Worm (Caenorhabditis elegans) whole organism, mixed stage, embryonic: ENCODE data around the gene W01H2.2.
A peak's percentile ranks its signal among the peaks of the same experiment; 100 is the strongest.

Experiments used
- M03D4.4 ChIP-seq: sonication (generic microtip); optimal IDR thresholded peaks from 2 replicates; lab custom pipeline; 2017; ENCODE audit warnings: mild to moderate bottlenecking, missing genetic modification characterization, missing compliant biosample characterization
- bed-3 ChIP-seq: fragments of 200-800 bp; sonication (Bioruptor generic); optimal IDR thresholded peaks from 3 replicates; lab custom pipeline; 2018; ENCODE audit warnings: mild to moderate bottlenecking, missing genetic modification characterization, moderate library complexity, missing compliant biosample characterization
- blmp-1 ChIP-seq: fragments of 150-350 bp; optimal IDR thresholded peaks from 2 replicates; lab custom pipeline; 2014; ENCODE audit warnings: missing biosample characterization, missing genetic modification characterization
- ceh-39 ChIP-seq: fragments of 150-350 bp; optimal IDR thresholded peaks from 2 replicates; lab custom pipeline; 2014; ENCODE audit warnings: missing biosample characterization, missing genetic modification characterization
- ceh-43 ChIP-seq: fragments of 200-800 bp; sonication (Bioruptor generic); optimal IDR thresholded peaks from 2 replicates; lab custom pipeline; 2018; ENCODE audit warnings: mild to moderate bottlenecking, missing genetic modification characterization, moderate library complexity, missing compliant biosample characterization
- ceh-83 ChIP-seq: fragments of 200-800 bp; sonication (Bioruptor generic); optimal IDR thresholded peaks from 2 replicates; lab custom pipeline; 2018; ENCODE audit warnings: mild to moderate bottlenecking, missing genetic modification characterization, missing compliant biosample characterization
- ces-1 ChIP-seq: fragments of 150-350 bp; optimal IDR thresholded peaks from 2 replicates; lab custom pipeline; 2014; ENCODE audit warnings: missing biosample characterization, missing genetic modification reagents, missing genetic modification characterization
- cnd-1 ChIP-seq: fragments of 200-800 bp; sonication (Bioruptor generic); optimal IDR thresholded peaks from 2 replicates; lab custom pipeline; 2018; ENCODE audit warnings: mild to moderate bottlenecking, missing genetic modification characterization, missing compliant biosample characterization
- drap-1 ChIP-seq: fragments of 200-800 bp; sonication (Bioruptor generic); optimal IDR thresholded peaks from 3 replicates; lab custom pipeline; 2018; ENCODE audit warnings: mild to moderate bottlenecking, missing genetic modification characterization, missing compliant biosample characterization
- elt-1 ChIP-seq: sonication (generic microtip); optimal IDR thresholded peaks from 2 replicates; lab custom pipeline; 2017; ENCODE audit warnings: missing genetic modification characterization, mild to moderate bottlenecking, missing compliant biosample characterization, antibody characterized with exemption, moderate library complexity, borderline replicate concordance; ENCODE audit not compliant: insufficient read depth
- elt-3 ChIP-seq: fragments of 150-350 bp; optimal IDR thresholded peaks from 2 replicates; lab custom pipeline; 2014; ENCODE audit warnings: missing biosample characterization, missing genetic modification characterization
- flh-1 ChIP-seq: fragments of 200-800 bp; sonication (Bioruptor generic); optimal IDR thresholded peaks from 2 replicates; lab custom pipeline; 2018; ENCODE audit warnings: mild to moderate bottlenecking, missing genetic modification characterization, moderate library complexity, missing compliant biosample characterization
- ham-2 ChIP-seq: fragments of 200-800 bp; sonication (Bioruptor generic); optimal IDR thresholded peaks from 2 replicates; lab custom pipeline; 2018; ENCODE audit warnings: mild to moderate bottlenecking, missing genetic modification characterization, missing compliant biosample characterization
- hlh-1 ChIP-seq: fragments of 150-350 bp; optimal IDR thresholded peaks from 2 replicates; lab custom pipeline; 2014; ENCODE audit warnings: missing biosample characterization, missing genetic modification reagents, missing genetic modification characterization
- lin-13 ChIP-seq: fragments of 150-350 bp; optimal IDR thresholded peaks from 2 replicates; lab custom pipeline; 2014; ENCODE audit warnings: missing biosample characterization, missing genetic modification characterization
- lin-32 ChIP-seq: fragments of 200-800 bp; sonication (Bioruptor generic); optimal IDR thresholded peaks from 2 replicates; lab custom pipeline; 2018; ENCODE audit warnings: mild to moderate bottlenecking, missing genetic modification characterization, missing compliant biosample characterization
- lsy-2 ChIP-seq: fragments of 150-350 bp; optimal IDR thresholded peaks from 2 replicates; lab custom pipeline; 2014; ENCODE audit warnings: missing biosample characterization, missing genetic modification characterization
- mab-5 ChIP-seq: fragments of 150-350 bp; optimal IDR thresholded peaks from 2 replicates; lab custom pipeline; 2014; ENCODE audit warnings: missing biosample characterization, missing genetic modification characterization
- mep-1 ChIP-seq: fragments of 150-350 bp; optimal IDR thresholded peaks from 2 replicates; lab custom pipeline; 2017; ENCODE audit warnings: missing biosample characterization, missing genetic modification reagents, missing genetic modification characterization, inconsistent platforms
- mls-2 ChIP-seq: sonication (generic microtip); optimal IDR thresholded peaks from 2 replicates; lab custom pipeline; 2016; ENCODE audit warnings: mild to moderate bottlenecking, missing genetic modification characterization, moderate library complexity, missing compliant biosample characterization
- nhr-12 ChIP-seq: fragments of 150-350 bp; optimal IDR thresholded peaks from 2 replicates; lab custom pipeline; 2014; ENCODE audit warnings: missing biosample characterization, missing genetic modification characterization
- nhr-2 ChIP-seq: fragments of 150-350 bp; optimal IDR thresholded peaks from 2 replicates; lab custom pipeline; 2014; ENCODE audit warnings: missing biosample characterization, missing genetic modification characterization
- nhr-237 ChIP-seq: fragments of 150-350 bp; optimal IDR thresholded peaks from 2 replicates; lab custom pipeline; 2014; ENCODE audit warnings: missing biosample characterization, missing genetic modification characterization
- nhr-28 ChIP-seq: fragments of 150-350 bp; optimal IDR thresholded peaks from 2 replicates; lab custom pipeline; 2014; ENCODE audit warnings: missing biosample characterization, missing genetic modification characterization
- nhr-76 ChIP-seq: sonication (generic microtip); optimal IDR thresholded peaks from 2 replicates; lab custom pipeline; 2017; ENCODE audit warnings: missing biosample characterization, missing genetic modification characterization
- pha-4 ChIP-seq: fragments of 150-350 bp; optimal IDR thresholded peaks from 2 replicates; lab custom pipeline; 2018; ENCODE audit warnings: missing biosample characterization, missing genetic modification reagents, missing genetic modification characterization
- sem-2 ChIP-seq: fragments of 200-800 bp; sonication (Bioruptor generic); optimal IDR thresholded peaks from 2 replicates; lab custom pipeline; 2018; ENCODE audit warnings: mild to moderate bottlenecking, missing genetic modification characterization, missing compliant biosample characterization
- snpc-4 ChIP-seq: fragments of 150-350 bp; optimal IDR thresholded peaks from 2 replicates; lab custom pipeline; 2014; ENCODE audit warnings: missing biosample characterization, missing genetic modification characterization
- sptf-1 ChIP-seq: sonication (generic microtip); optimal IDR thresholded peaks from 2 replicates; lab custom pipeline; 2017; ENCODE audit warnings: mild to moderate bottlenecking, missing genetic modification characterization, moderate library complexity, missing compliant biosample characterization
- tbx-8 ChIP-seq: fragments of 200-800 bp; sonication (Bioruptor generic); optimal IDR thresholded peaks from 2 replicates; lab custom pipeline; 2018; ENCODE audit warnings: mild to moderate bottlenecking, missing genetic modification characterization, moderate library complexity, missing compliant biosample characterization
- unc-120 ChIP-seq: sonication (generic microtip); optimal IDR thresholded peaks from 2 replicates; lab custom pipeline; 2017; ENCODE audit warnings: missing genetic modification characterization, missing compliant biosample characterization; ENCODE audit not compliant: poor library complexity, severe bottlenecking
- unc-39 ChIP-seq: fragments of 150-350 bp; optimal IDR thresholded peaks from 2 replicates; lab custom pipeline; 2014; ENCODE audit warnings: missing biosample characterization, missing genetic modification characterization
- unc-62 ChIP-seq: fragments of 150-350 bp; optimal IDR thresholded peaks from 2 replicates; lab custom pipeline; 2014; ENCODE audit warnings: missing biosample characterization, missing genetic modification reagents, missing genetic modification characterization
- zip-8 ChIP-seq: fragments of 150-350 bp; optimal IDR thresholded peaks from 2 replicates; lab custom pipeline; 2014; ENCODE audit warnings: missing biosample characterization, missing genetic modification characterization
- ztf-11 ChIP-seq: fragments of 150-350 bp; optimal IDR thresholded peaks from 2 replicates; lab custom pipeline; 2014; ENCODE audit warnings: missing biosample characterization, missing genetic modification characterization

Gene W01H2.2

DNA sequence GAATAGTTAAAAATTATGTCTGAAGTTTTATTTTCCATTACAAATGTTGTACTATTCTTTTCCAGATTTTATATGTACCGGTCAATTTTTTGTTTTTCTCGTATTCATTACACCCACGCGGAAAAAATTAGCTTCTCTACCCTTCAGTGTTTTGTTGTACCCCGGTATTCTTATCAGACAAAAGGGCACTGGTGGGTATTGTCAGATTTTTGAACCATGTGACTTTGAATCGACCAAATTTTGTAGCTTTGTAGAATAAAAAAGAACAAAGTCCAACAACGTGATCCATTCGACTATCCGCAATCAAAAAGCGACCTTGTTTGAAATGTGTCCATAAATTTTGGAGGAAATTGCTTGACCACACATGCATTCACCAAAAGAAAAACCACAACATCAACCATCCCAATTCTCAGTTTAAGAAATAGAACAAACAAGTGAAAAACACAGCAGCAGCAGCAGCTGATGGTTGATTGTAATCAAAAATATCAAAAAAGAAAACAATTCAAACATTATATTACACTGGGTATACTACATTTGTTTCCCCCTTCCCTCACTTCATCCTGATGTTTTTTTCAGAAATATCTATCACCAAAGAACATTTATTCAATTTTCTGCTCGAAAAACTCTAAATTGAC, 26.3 kb upstream of the W01H2.2 start:
- TF ChIP-seq sem-2 (GFP tag; lab: Kevin White, UChicago) (no peak), unc-120 (no peak)

DNA sequence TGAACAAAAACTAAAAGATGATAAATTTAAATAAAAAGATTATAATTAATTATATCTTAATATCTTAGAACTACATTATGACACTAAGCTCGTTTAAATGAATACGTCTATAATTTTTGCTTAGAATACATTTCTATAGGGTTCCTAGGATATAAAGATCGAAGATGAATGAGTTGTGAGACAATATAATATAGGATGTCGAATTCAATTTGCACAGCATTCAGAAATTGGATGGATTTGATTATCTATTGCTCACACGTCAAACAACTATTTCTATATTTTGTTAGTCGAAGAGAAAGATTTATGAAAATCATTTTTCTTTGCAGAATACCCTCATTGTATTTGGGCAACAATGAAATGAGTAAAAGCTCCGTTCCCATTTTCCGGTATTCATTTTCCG, 20.7 kb upstream of the W01H2.2 start:
- TF ChIP-seq unc-39 (no peak), ces-1 (GFP tag; lab: Kevin White, UChicago) (peak; percentile 80), zip-8 (no peak), nhr-237 (tag; lab: Kevin White, UChicago) (no peak), flh-1 (no peak)

DNA sequence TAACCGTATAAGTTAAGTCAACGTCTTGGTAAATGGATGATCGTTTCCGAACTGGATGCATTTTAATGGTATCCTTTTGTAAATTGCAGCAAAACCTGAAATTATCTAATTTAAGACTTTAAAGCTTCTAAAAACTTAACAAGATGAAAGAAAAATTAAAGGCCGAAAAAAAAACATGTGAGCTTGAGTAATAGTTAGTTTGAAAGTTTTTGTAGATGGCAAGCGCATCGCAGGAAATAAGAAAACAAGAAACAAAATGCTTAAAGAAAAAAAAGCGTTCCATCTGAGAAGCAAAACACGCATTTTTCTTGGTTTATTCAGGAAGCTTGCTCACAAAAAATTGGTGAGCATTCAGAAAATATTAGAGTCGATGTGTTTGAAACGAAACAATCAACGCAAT, 17.5 kb upstream of the W01H2.2 start, which contains the start of gene rab-37:
rab-37 (minus strand) TSS at position 101 of the 400 bp plus-strand sequence.
- TF ChIP-seq unc-120, result no peak
- TF ChIP-seq ceh-43 (GFP tag; lab: Kevin White, UChicago), result no peak
- TF ChIP-seq unc-62 (GFP tag; lab: Kevin White, UChicago), result no peak
- no peak for TF ChIP-seq lin-13 (tag; lab: Kevin White, UChicago)
- TF ChIP-seq hlh-1 (tag; lab: Kevin White, UChicago), result no peak
- TF ChIP-seq tbx-8 (GFP tag; lab: Kevin White, UChicago), result no peak
- no peak for TF ChIP-seq nhr-237 (tag; lab: Kevin White, UChicago)
- TF ChIP-seq nhr-28 (tag; lab: Kevin White, UChicago), result no peak
- no peak for TF ChIP-seq ces-1 (GFP tag; lab: Kevin White, UChicago)
- no peak for TF ChIP-seq mls-2 (tag; lab: Kevin White, UChicago)
- TF ChIP-seq unc-39, result no peak
- no peak for TF ChIP-seq nhr-12 (tag; lab: Kevin White, UChicago)
- TF ChIP-seq ham-2 (GFP tag; lab: Kevin White, UChicago), result no peak
- no peak for TF ChIP-seq blmp-1
- no peak for TF ChIP-seq elt-1 (tag; lab: Kevin White, UChicago)
- TF ChIP-seq sptf-1 (tag; lab: Kevin White, UChicago), result no peak
- no peak for TF ChIP-seq bed-3
- TF ChIP-seq mab-5 (tag; lab: Kevin White, UChicago), result no peak
- TF ChIP-seq lin-32, result no peak

DNA sequence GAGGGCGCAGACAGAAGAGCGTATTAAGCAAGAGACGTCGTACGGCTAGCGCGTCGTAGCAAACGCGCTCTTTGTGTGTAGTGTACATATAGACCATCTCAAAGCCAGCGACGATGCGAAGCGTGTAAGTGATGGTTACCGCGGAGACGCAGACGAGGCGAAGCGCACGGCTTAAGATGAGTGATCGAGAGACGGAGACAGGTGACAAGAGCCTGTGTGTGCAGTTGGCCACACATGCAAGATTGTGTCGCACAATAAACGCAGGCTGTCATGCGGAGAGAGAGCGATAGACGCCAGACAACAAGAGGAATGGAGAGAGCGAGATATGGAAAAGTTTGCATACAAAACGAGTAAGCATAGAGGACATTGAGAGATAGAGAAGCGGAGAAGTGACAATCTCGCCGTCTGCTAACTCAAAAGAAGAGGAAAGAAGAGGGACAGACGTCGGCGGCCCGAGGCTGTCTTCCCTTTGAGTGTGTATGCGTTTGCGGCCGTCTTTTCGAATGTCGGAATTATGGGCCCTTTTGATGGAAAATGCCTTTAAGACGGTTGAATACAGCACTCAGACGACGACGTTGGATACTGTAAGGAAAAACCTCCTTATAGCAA, 4.6 kb upstream of the W01H2.2 start:
- TF ChIP-seq mab-5 (tag; lab: Kevin White, UChicago), result no peak
- TF ChIP-seq flh-1, result no peak
- TF ChIP-seq nhr-12 (tag; lab: Kevin White, UChicago), result no peak
- no peak for TF ChIP-seq ceh-83
- no peak for TF ChIP-seq ceh-43 (GFP tag; lab: Kevin White, UChicago)
- no peak for TF ChIP-seq elt-3 (tag; lab: Kevin White, UChicago)
- TF ChIP-seq lsy-2 (tag; lab: Kevin White, UChicago), result no peak
- peak; percentile 61 for TF ChIP-seq unc-120
- no peak for TF ChIP-seq tbx-8 (GFP tag; lab: Kevin White, UChicago)
- no peak for TF ChIP-seq lin-32
- no peak for TF ChIP-seq drap-1
- TF ChIP-seq elt-1 (tag; lab: Kevin White, UChicago), result no peak
- no peak for TF ChIP-seq blmp-1
- no peak for TF ChIP-seq ztf-11 (tag; lab: Kevin White, UChicago)
- TF ChIP-seq lin-13 (tag; lab: Kevin White, UChicago), result peak; percentile 54
- no peak for TF ChIP-seq mep-1
- peak; percentile 12 for TF ChIP-seq ceh-39
- TF ChIP-seq M03D4.4, result no peak
- TF ChIP-seq sptf-1 (tag; lab: Kevin White, UChicago), result no peak
- TF ChIP-seq ces-1 (GFP tag; lab: Kevin White, UChicago), result peak; percentile 72
- peak; percentile 100 for TF ChIP-seq ham-2 (GFP tag; lab: Kevin White, UChicago)
- no peak for TF ChIP-seq nhr-237 (tag; lab: Kevin White, UChicago)
- peak; percentile 26 for TF ChIP-seq cnd-1 (tag; lab: Kevin White, UChicago)
- no peak for TF ChIP-seq bed-3
- TF ChIP-seq pha-4 (tag; lab: Kevin White, UChicago), result peak; percentile 55
- TF ChIP-seq nhr-76 (tag; lab: Kevin White, UChicago), result no peak
- TF ChIP-seq unc-62 (GFP tag; lab: Kevin White, UChicago), result peak; percentile 32
- TF ChIP-seq zip-8, result no peak
- no peak for TF ChIP-seq unc-39
- TF ChIP-seq nhr-28 (tag; lab: Kevin White, UChicago), result no peak
- TF ChIP-seq snpc-4 (tag; lab: Kevin White, UChicago), result no peak
- peak; percentile 26 for TF ChIP-seq hlh-1 (tag; lab: Kevin White, UChicago)
- TF ChIP-seq nhr-2 (tag; lab: Kevin White, UChicago), result no peak
- peak; percentile 32 for TF ChIP-seq mls-2 (tag; lab: Kevin White, UChicago)
- TF ChIP-seq sem-2 (GFP tag; lab: Kevin White, UChicago), result no peak
